Worm (Caenorhabditis elegans): Measurements from ENCODE around the gene stt-3.

DNA sequence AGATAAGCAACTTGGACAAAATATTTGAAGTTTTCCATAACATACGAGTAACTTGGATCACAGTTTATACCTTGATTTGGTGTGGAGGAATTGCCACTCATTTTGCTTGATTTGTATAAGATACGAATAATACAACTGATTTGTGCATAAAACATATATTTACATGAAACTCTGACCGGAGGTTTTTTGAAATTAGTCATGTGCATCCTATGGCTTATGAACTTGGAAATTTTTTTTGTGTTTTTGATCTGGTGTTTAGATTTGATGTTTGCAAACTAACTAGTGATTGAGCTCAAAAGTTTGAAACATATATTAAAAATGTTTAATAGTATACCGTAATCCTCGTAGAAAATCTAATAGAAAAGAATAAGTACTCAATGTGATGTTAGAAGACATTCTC, 6.3 kb downstream of the stt-3 start, which contains the start of gene srg-8:
- TF ChIP-seq sea-1 (GFP tag; conservative IDR thresholded peaks at IDR 0.05) (no peak), hmbx-1 (tag; optimal IDR thresholded peaks at IDR 0.05) (no peak), pes-1 (GFP tag; IDR thresholded peaks at IDR 0.05) (no peak), B0310.2 (tag; optimal IDR thresholded peaks at IDR 0.05) (no peak), ama-1 (optimal IDR thresholded peaks at IDR 0.05) (no peak), flt-1 (GFP tag; IDR thresholded peaks at IDR 0.05) (no peak), ets-7 (tag; optimal IDR thresholded peaks at IDR 0.05) (no peak), tbx-11 (GFP tag; IDR thresholded peaks at IDR 0.05) (no peak), ceh-36 (tag; optimal IDR thresholded peaks at IDR 0.05) (no peak), hnd-1 (tag; optimal IDR thresholded peaks at IDR 0.05) (no peak), hmg-4 (GFP tag; optimal IDR thresholded peaks at IDR 0.05) (no peak), F13C5.2 (tag; optimal IDR thresholded peaks at IDR 0.05) (no peak), tra-4 (tag; optimal IDR thresholded peaks at IDR 0.05) (no peak)

All from whole organism, early embryonic.